Worm (Caenorhabditis elegans) whole organism, early embryonic: ENCODE data around the gene Y47D3B.4.
A peak's percentile ranks its signal among the peaks of the same experiment; 100 is the strongest.

ENCODE experiments used
- B0310.2 ChIP-seq: sonication (generic microtip); optimal IDR thresholded peaks from 2 replicates; lab custom pipeline; 2016; ENCODE audit warnings: mild to moderate bottlenecking, missing genetic modification characterization, missing compliant biosample characterization
- F13C5.2 ChIP-seq: sonication (generic microtip); optimal IDR thresholded peaks from 2 replicates; lab custom pipeline; 2017; ENCODE audit warnings: mild to moderate bottlenecking, missing genetic modification characterization, inconsistent platforms, missing compliant biosample characterization
- aly-1 ChIP-seq: sonication (generic microtip); optimal IDR thresholded peaks from 2 replicates; lab custom pipeline; 2016; ENCODE audit warnings: missing genetic modification characterization, missing compliant biosample characterization
- ama-1 ChIP-seq: fragments of 150-350 bp; optimal IDR thresholded peaks from 2 replicates; lab custom pipeline; 2014
- ceh-13 ChIP-seq: fragments of 200-800 bp; sonication (Bioruptor generic); optimal IDR thresholded peaks from 2 replicates; lab custom pipeline; 2018; ENCODE audit warnings: mild to moderate bottlenecking, missing genetic modification characterization, missing compliant biosample characterization
- ceh-36 ChIP-seq: sonication (generic microtip); optimal IDR thresholded peaks from 2 replicates; lab custom pipeline; 2016; ENCODE audit warnings: missing genetic modification characterization, inconsistent platforms, missing compliant biosample characterization
- ets-7 ChIP-seq: sonication (generic microtip); optimal IDR thresholded peaks from 2 replicates; lab custom pipeline; 2016; ENCODE audit warnings: missing genotype, missing genetic modification characterization, missing compliant biosample characterization
- flt-1 ChIP-seq: fragments of 200-800 bp; sonication (Bioruptor generic); IDR thresholded peaks from 2 replicates; pipeline ENCODE4 v1.3.6; 2022; ENCODE audit warnings: missing genetic modification characterization, missing compliant biosample characterization
- hmbx-1 ChIP-seq: sonication (generic microtip); optimal IDR thresholded peaks from 2 replicates; lab custom pipeline; 2016; ENCODE audit warnings: mild to moderate bottlenecking, missing genetic modification characterization, missing compliant biosample characterization
- hmg-4 ChIP-seq: fragments of 200-800 bp; sonication (Bioruptor generic); optimal IDR thresholded peaks from 2 replicates; lab custom pipeline; 2018; ENCODE audit warnings: mild to moderate bottlenecking, missing genetic modification characterization, missing compliant biosample characterization
- hnd-1 ChIP-seq: sonication (generic microtip); optimal IDR thresholded peaks from 2 replicates; lab custom pipeline; 2016; ENCODE audit warnings: missing genetic modification characterization, missing compliant biosample characterization
- pes-1 ChIP-seq: fragments of 200-800 bp; sonication (Bioruptor generic); IDR thresholded peaks from 2 replicates; pipeline ENCODE4 v1.3.6; 2022; ENCODE audit warnings: missing genetic modification reagents, missing genetic modification characterization, missing compliant biosample characterization
- scrt-1 ChIP-seq: fragments of 200-800 bp; sonication (Bioruptor generic); IDR thresholded peaks from 2 replicates; pipeline ENCODE4 v1.3.6; 2022; ENCODE audit warnings: missing genetic modification characterization, missing compliant biosample characterization
- sea-1 ChIP-seq: fragments of 200-800 bp; sonication (Bioruptor generic); conservative IDR thresholded peaks from 2 replicates; pipeline ENCODE4 v1.3.6; 2022; ENCODE audit warnings: missing genetic modification characterization, missing compliant biosample characterization
- tbx-11 ChIP-seq: fragments of 200-800 bp; sonication (Bioruptor generic); IDR thresholded peaks from 2 replicates; pipeline ENCODE4 v1.3.6; 2022; ENCODE audit warnings: missing genetic modification characterization, missing compliant biosample characterization
- tbx-37 ChIP-seq: fragments of 200-800 bp; sonication (Bioruptor generic); conservative IDR thresholded peaks from 2 replicates; pipeline ENCODE4 v1.3.6; 2022; ENCODE audit warnings: missing genetic modification reagents, missing genetic modification characterization, missing compliant biosample characterization
- tra-4 ChIP-seq: sonication (generic microtip); optimal IDR thresholded peaks from 2 replicates; lab custom pipeline; 2017; ENCODE audit warnings: missing genetic modification characterization, missing compliant biosample characterization

Y47D3B.4 gene

ce11 chrIII:11448330-11448729 lies 43.2 kb downstream of the Y47D3B.4 start:
- TF ChIP-seq B0310.2 (tag; lab: Kevin White, UChicago) (no peak), F13C5.2 (tag; lab: Kevin White, UChicago) (no peak), hmg-4 (no peak), tbx-37 (no peak), flt-1 (GFP tag; lab: Robert Waterston, UW) (no peak), pes-1 (GFP tag; lab: Robert Waterston, UW) (no peak), tbx-11 (GFP tag; lab: Robert Waterston, UW) (no peak), ceh-13 (no peak), aly-1 (tag; lab: Kevin White, UChicago) (no peak), ama-1 (lab: Kevin White, UChicago) (no peak), tra-4 (tag; lab: Kevin White, UChicago) (no peak), scrt-1 (no peak), hmbx-1 (tag; lab: Kevin White, UChicago) (no peak), sea-1 (GFP tag; lab: Robert Waterston, UW) (no peak), hnd-1 (tag; lab: Kevin White, UChicago) (no peak), ceh-36 (tag; lab: Kevin White, UChicago) (no peak), ets-7 (tag; lab: Kevin White, UChicago) (no peak)

ce11 chrIII:11451380-11451779 lies 46.2 kb downstream of the Y47D3B.4 start:
- TF ChIP-seq ets-7 (tag; lab: Kevin White, UChicago), result no peak
- TF ChIP-seq hmg-4, result no peak
- no peak for TF ChIP-seq flt-1 (GFP tag; lab: Robert Waterston, UW)
- no peak for TF ChIP-seq ceh-13
- TF ChIP-seq aly-1 (tag; lab: Kevin White, UChicago), result no peak
- TF ChIP-seq B0310.2 (tag; lab: Kevin White, UChicago), result no peak
- TF ChIP-seq pes-1 (GFP tag; lab: Robert Waterston, UW), result no peak
- TF ChIP-seq ama-1 (lab: Kevin White, UChicago), result no peak
- TF ChIP-seq sea-1 (GFP tag; lab: Robert Waterston, UW), result no peak
- no peak for TF ChIP-seq ceh-36 (tag; lab: Kevin White, UChicago)
- TF ChIP-seq hmbx-1 (tag; lab: Kevin White, UChicago), result no peak
- TF ChIP-seq tra-4 (tag; lab: Kevin White, UChicago), result no peak
- TF ChIP-seq F13C5.2 (tag; lab: Kevin White, UChicago), result no peak
- no peak for TF ChIP-seq scrt-1
- TF ChIP-seq tbx-11 (GFP tag; lab: Robert Waterston, UW), result no peak

- TF ChIP-seq hmbx-1 (tag; lab: Kevin White, UChicago), result no peak
- TF ChIP-seq sea-1 (GFP tag; lab: Robert Waterston, UW), result no peak
These were observed 47.4 kb downstream of the Y47D3B.4 start for ce11 chrIII:11452530-11452929.

ce11 chrIII:11453970-11454369 lies 48.8 kb downstream of the Y47D3B.4 start:
- no peak for TF ChIP-seq scrt-1
- no peak for TF ChIP-seq aly-1 (tag; lab: Kevin White, UChicago)
- peak; percentile 20 for TF ChIP-seq ceh-36 (tag; lab: Kevin White, UChicago)

- TF ChIP-seq ets-7 (tag; lab: Kevin White, UChicago) (no peak), B0310.2 (tag; lab: Kevin White, UChicago) (no peak), sea-1 (GFP tag; lab: Robert Waterston, UW) (no peak)
These were observed 51.4 kb downstream of the Y47D3B.4 start, which contains the start of gene plr-1 for ce11 chrIII:11456577-11456976. Gene plr-1, plus strand, starts transcription at chrIII:11456877.

ce11 chrIII:11457911-11458310 lies 52.8 kb downstream of the Y47D3B.4 start:
- TF ChIP-seq hmg-4, result no peak
- no peak for TF ChIP-seq tra-4 (tag; lab: Kevin White, UChicago)
- no peak for TF ChIP-seq pes-1 (GFP tag; lab: Robert Waterston, UW)
- no peak for TF ChIP-seq tbx-11 (GFP tag; lab: Robert Waterston, UW)
- no peak for TF ChIP-seq flt-1 (GFP tag; lab: Robert Waterston, UW)
- no peak for TF ChIP-seq hnd-1 (tag; lab: Kevin White, UChicago)
- TF ChIP-seq sea-1 (GFP tag; lab: Robert Waterston, UW), result no peak
- TF ChIP-seq ceh-36 (tag; lab: Kevin White, UChicago), result no peak

ce11 chrIII:11459041-11459440 lies 53.9 kb downstream of the Y47D3B.4 start:
- TF ChIP-seq tbx-11 (GFP tag; lab: Robert Waterston, UW), result no peak
- no peak for TF ChIP-seq tbx-37
- no peak for TF ChIP-seq tra-4 (tag; lab: Kevin White, UChicago)
- TF ChIP-seq hmg-4, result no peak
- TF ChIP-seq ceh-36 (tag; lab: Kevin White, UChicago), result no peak
- TF ChIP-seq ets-7 (tag; lab: Kevin White, UChicago), result no peak
- no peak for TF ChIP-seq ama-1 (lab: Kevin White, UChicago)
- TF ChIP-seq sea-1 (GFP tag; lab: Robert Waterston, UW), result no peak
- TF ChIP-seq pes-1 (GFP tag; lab: Robert Waterston, UW), result no peak
- no peak for TF ChIP-seq aly-1 (tag; lab: Kevin White, UChicago)
